Worm (Caenorhabditis elegans) whole organism, L4 larva: Measurements from ENCODE around the gene F20D12.7.

Experiments
- D1046.2 ChIP-seq: fragments of 200-800 bp; sonication (Bioruptor generic); IDR thresholded peaks from 2 replicates; pipeline ENCODE4 v1.3.6; 2022; ENCODE audit warnings: missing genetic modification characterization, missing compliant biosample characterization
- F10B5.3 ChIP-seq: sonication (generic microtip); optimal IDR thresholded peaks from 2 replicates; lab custom pipeline; 2016; ENCODE audit warnings: mild to moderate bottlenecking, missing genetic modification characterization, missing compliant biosample characterization
- F37D6.2 ChIP-seq: sonication (generic microtip); optimal IDR thresholded peaks from 2 replicates; lab custom pipeline; 2016; ENCODE audit warnings: mild to moderate bottlenecking, missing genetic modification characterization, missing compliant biosample characterization
- T26A8.4 ChIP-seq: fragments of 200-800 bp; sonication (Bioruptor generic); IDR thresholded peaks from 2 replicates; pipeline ENCODE4 v1.3.6; 2022; ENCODE audit warnings: missing genetic modification characterization, missing compliant biosample characterization
- Y48G9A.11 ChIP-seq: fragments of 200-800 bp; sonication (Bioruptor generic); IDR thresholded peaks from 2 replicates; pipeline ENCODE4 v1.3.6; 2022; ENCODE audit warnings: missing genetic modification reagents, missing genetic modification characterization, missing compliant biosample characterization
- Y5F2A.4 ChIP-seq: fragments of 200-800 bp; sonication (Bioruptor generic); optimal IDR thresholded peaks from 2 replicates; lab custom pipeline; 2018; ENCODE audit warnings: mild to moderate bottlenecking, missing genetic modification characterization, missing compliant biosample characterization
- aha-1 ChIP-seq: fragments of 150-350 bp; peaks from one replicate; lab custom pipeline; 2014; ENCODE audit warnings: missing biosample characterization, missing genetic modification characterization
- aly-2 ChIP-seq: sonication (generic microtip); optimal IDR thresholded peaks from 2 replicates; lab custom pipeline; 2018; ENCODE audit warnings: missing biosample characterization, missing genetic modification characterization
- ama-1 ChIP-seq: fragments of 150-350 bp; optimal IDR thresholded peaks from 2 replicates; lab custom pipeline; 2014; ENCODE audit warnings: inconsistent platforms, mixed read lengths
- arid-1 ChIP-seq: fragments of 200-800 bp; sonication (Bioruptor generic); conservative IDR thresholded peaks from 2 replicates; pipeline ENCODE4 v1.3.6; 2022; ENCODE audit warnings: missing genetic modification reagents, missing genetic modification characterization, missing compliant biosample characterization
- ceh-28 ChIP-seq: fragments of 150-350 bp; optimal IDR thresholded peaks from 2 replicates; lab custom pipeline; 2014; ENCODE audit warnings: missing biosample characterization, missing genetic modification reagents, missing genetic modification characterization
- ceh-62 ChIP-seq: sonication (generic microtip); optimal IDR thresholded peaks from 2 replicates; lab custom pipeline; 2017; ENCODE audit warnings: missing biosample characterization, missing genetic modification characterization
- ces-1 ChIP-seq: fragments of 150-350 bp; sonication (generic microtip); optimal IDR thresholded peaks from 4 replicates; lab custom pipeline; 2014; ENCODE audit warnings: missing biosample characterization, missing genetic modification reagents, missing genetic modification characterization
- ctbp-1 ChIP-seq: fragments of 200-800 bp; sonication (Bioruptor generic); IDR thresholded peaks from 2 replicates; pipeline ENCODE4 v1.3.6; 2022; ENCODE audit warnings: missing genetic modification reagents, missing genetic modification characterization, missing compliant biosample characterization
- daf-16 ChIP-seq, 3 experiments: sonication (generic microtip); optimal IDR thresholded peaks; 2 replicates each; lab custom pipeline; 2016 to 2017; ENCODE audit warnings: missing genetic modification characterization in 3 of 3, missing genetic modification reagents in 3 of 3, mild to moderate bottlenecking in 2 of 3, missing compliant biosample characterization in 2 of 3, missing biosample characterization in 1 of 3, moderate library complexity in 1 of 3
- daf-19 ChIP-seq: fragments of 200-800 bp; sonication (Bioruptor generic); conservative IDR thresholded peaks from 2 replicates; pipeline ENCODE4 v1.3.6; 2022; ENCODE audit warnings: missing genetic modification characterization, missing compliant biosample characterization
- dmd-6 ChIP-seq: fragments of 200-800 bp; sonication (Bioruptor generic); IDR thresholded peaks from 2 replicates; pipeline ENCODE4 v1.3.6; 2022; ENCODE audit warnings: missing genetic modification reagents, missing genetic modification characterization, missing compliant biosample characterization
- egl-27 ChIP-seq: sonication (generic microtip); optimal IDR thresholded peaks from 3 replicates; lab custom pipeline; 2017; ENCODE audit warnings: missing biosample characterization, missing genetic modification reagents, missing genetic modification characterization
- egl-43 ChIP-seq: fragments of 200-800 bp; sonication (Bioruptor generic); IDR thresholded peaks from 2 replicates; pipeline ENCODE4 v1.3.6; 2022; ENCODE audit warnings: missing genetic modification reagents, missing genetic modification characterization, missing compliant biosample characterization
- hif-1 ChIP-seq, 2 experiments: sonication (generic microtip); optimal IDR thresholded peaks; 2 replicates each; lab custom pipeline; 2016 to 2017; ENCODE audit warnings: missing compliant biosample characterization in 2 of 2, missing genetic modification characterization in 2 of 2, missing genetic modification reagents in 2 of 2, missing genotype in 2 of 2, mild to moderate bottlenecking in 1 of 2
- hlh-11 ChIP-seq: fragments of 200-800 bp; sonication (Bioruptor generic); optimal IDR thresholded peaks from 2 replicates; lab custom pipeline; 2018; ENCODE audit warnings: mild to moderate bottlenecking, missing genetic modification characterization, missing compliant biosample characterization
- hlh-30 ChIP-seq: sonication (generic microtip); optimal IDR thresholded peaks from 2 replicates; lab custom pipeline; 2017; ENCODE audit warnings: antibody characterized with exemption, mild to moderate bottlenecking, missing genetic modification characterization, missing compliant biosample characterization; ENCODE audit not compliant: insufficient read depth
- hmg-1.1 ChIP-seq: fragments of 200-800 bp; sonication (Bioruptor generic); IDR thresholded peaks from 2 replicates; pipeline ENCODE4 v1.3.6; 2022; ENCODE audit warnings: missing genetic modification reagents, missing genetic modification characterization, missing compliant biosample characterization
- jun-1 ChIP-seq: fragments of 150-350 bp; optimal IDR thresholded peaks from 2 replicates; lab custom pipeline; 2014; ENCODE audit warnings: missing biosample characterization, missing genetic modification reagents, missing genetic modification characterization
- lim-7 ChIP-seq: fragments of 200-800 bp; sonication (Bioruptor generic); IDR thresholded peaks from 2 replicates; pipeline ENCODE4 v1.3.6; 2022; ENCODE audit warnings: missing genetic modification characterization, missing compliant biosample characterization
- lin-13 ChIP-seq: fragments of 150-350 bp; optimal IDR thresholded peaks from 2 replicates; lab custom pipeline; 2014; ENCODE audit warnings: missing biosample characterization, missing genetic modification reagents, missing genetic modification characterization
- lin-29 ChIP-seq: fragments of 200-800 bp; sonication (Bioruptor generic); IDR thresholded peaks from 2 replicates; pipeline ENCODE4 v1.3.6; 2022; ENCODE audit warnings: missing genetic modification reagents, missing genetic modification characterization, missing compliant biosample characterization
- lsy-2 ChIP-seq, 2 experiments: fragments of 150-350 bp in 1 of 2; sonication (generic microtip) in 1 of 2; optimal IDR thresholded peaks; 2 replicates each; lab custom pipeline; 2014 to 2017; ENCODE audit warnings: missing biosample characterization in 2 of 2, missing genetic modification characterization in 2 of 2
- mdl-1 ChIP-seq, 2 experiments: fragments of 150-350 bp in 1 of 2; sonication (generic microtip) in 1 of 2; optimal IDR thresholded peaks; 2 replicates each; lab custom pipeline; 2014 to 2017; ENCODE audit warnings: missing biosample characterization in 2 of 2, missing genetic modification characterization in 2 of 2
- mep-1 ChIP-seq: fragments of 150-350 bp; sonication (generic microtip); optimal IDR thresholded peaks from 3 replicates; lab custom pipeline; 2014; ENCODE audit warnings: missing biosample characterization, missing genetic modification characterization
- mes-2 ChIP-seq: sonication (generic microtip); optimal IDR thresholded peaks from 2 replicates; lab custom pipeline; 2016; ENCODE audit warnings: missing genotype, mild to moderate bottlenecking, missing genetic modification characterization, missing compliant biosample characterization; ENCODE audit not compliant: poor library complexity, severe bottlenecking
- mxl-2 ChIP-seq: fragments of 200-800 bp; sonication (Bioruptor generic); conservative IDR thresholded peaks from 2 replicates; pipeline ENCODE4 v1.3.6; 2022; ENCODE audit warnings: missing genetic modification reagents, missing genetic modification characterization, missing compliant biosample characterization
- mxl-3 ChIP-seq: fragments of 200-800 bp; sonication (Bioruptor generic); optimal IDR thresholded peaks from 2 replicates; lab custom pipeline; 2018; ENCODE audit warnings: mild to moderate bottlenecking, missing genetic modification characterization, missing compliant biosample characterization
- nhr-10 ChIP-seq: fragments of 150-350 bp; optimal IDR thresholded peaks from 2 replicates; lab custom pipeline; 2014; ENCODE audit warnings: missing biosample characterization, missing genetic modification characterization
- nhr-11 ChIP-seq: fragments of 150-350 bp; optimal IDR thresholded peaks from 2 replicates; lab custom pipeline; 2014; ENCODE audit warnings: missing biosample characterization, missing genetic modification characterization
- nhr-111 ChIP-seq: fragments of 200-800 bp; sonication (Bioruptor generic); optimal IDR thresholded peaks from 2 replicates; lab custom pipeline; 2018; ENCODE audit warnings: mild to moderate bottlenecking, missing genetic modification characterization, missing compliant biosample characterization
- nhr-25 ChIP-seq: sonication (generic microtip); optimal IDR thresholded peaks from 2 replicates; lab custom pipeline; 2017; ENCODE audit warnings: missing genetic modification characterization, mild to moderate bottlenecking, missing compliant biosample characterization, antibody characterized with exemption, moderate library complexity, borderline replicate concordance; ENCODE audit not compliant: insufficient read depth
- nhr-28 ChIP-seq: fragments of 150-350 bp; optimal IDR thresholded peaks from 2 replicates; lab custom pipeline; 2014; ENCODE audit warnings: missing biosample characterization, missing genetic modification characterization
- nhr-77 ChIP-seq: fragments of 150-350 bp; optimal IDR thresholded peaks from 2 replicates; lab custom pipeline; 2014; ENCODE audit warnings: missing biosample characterization, missing genetic modification characterization
- pha-4 ChIP-seq, 2 experiments: fragments of 150-350 bp in 1 of 2; fragments of 200-800 bp in 1 of 2; sonication (Bioruptor generic) in 1 of 2; IDR thresholded peaks in 1 of 2; optimal IDR thresholded peaks in 1 of 2; 2 replicates each; pipeline versions ENCODE4 v1.3.6 to Lab custom; 2014 to 2022; ENCODE audit warnings: missing genetic modification characterization in 2 of 2, missing genetic modification reagents in 2 of 2, missing biosample characterization in 1 of 2, missing compliant biosample characterization in 1 of 2
- tra-1 ChIP-seq: fragments of 200-800 bp; sonication (Bioruptor generic); IDR thresholded peaks from 2 replicates; pipeline ENCODE4 v1.3.6; 2022; ENCODE audit warnings: missing genetic modification reagents, missing genetic modification characterization, missing compliant biosample characterization
- unc-62 ChIP-seq, 3 experiments: fragments of 150-350 bp in 1 of 3; sonication (generic microtip); optimal IDR thresholded peaks in 2 of 3; peaks in 1 of 3; 1 replicate in 1 of 3; 2 replicates in 2 of 3; lab custom pipeline; 2014 to 2017; ENCODE audit warnings: missing biosample characterization in 3 of 3, missing genetic modification characterization in 3 of 3, missing genetic modification reagents in 3 of 3, missing genotype in 1 of 3
- zip-11 ChIP-seq: fragments of 200-800 bp; sonication (Bioruptor generic); IDR thresholded peaks from 2 replicates; pipeline ENCODE4 v1.3.6; 2022; ENCODE audit warnings: missing genetic modification characterization, missing compliant biosample characterization
- zip-2 ChIP-seq: fragments of 150-350 bp; optimal IDR thresholded peaks from 2 replicates; lab custom pipeline; 2014; ENCODE audit warnings: missing biosample characterization, missing genetic modification characterization
- ztf-11 ChIP-seq: fragments of 150-350 bp; optimal IDR thresholded peaks from 2 replicates; lab custom pipeline; 2014; ENCODE audit warnings: missing biosample characterization, missing genetic modification characterization

The F20D12.7 gene

DNA sequence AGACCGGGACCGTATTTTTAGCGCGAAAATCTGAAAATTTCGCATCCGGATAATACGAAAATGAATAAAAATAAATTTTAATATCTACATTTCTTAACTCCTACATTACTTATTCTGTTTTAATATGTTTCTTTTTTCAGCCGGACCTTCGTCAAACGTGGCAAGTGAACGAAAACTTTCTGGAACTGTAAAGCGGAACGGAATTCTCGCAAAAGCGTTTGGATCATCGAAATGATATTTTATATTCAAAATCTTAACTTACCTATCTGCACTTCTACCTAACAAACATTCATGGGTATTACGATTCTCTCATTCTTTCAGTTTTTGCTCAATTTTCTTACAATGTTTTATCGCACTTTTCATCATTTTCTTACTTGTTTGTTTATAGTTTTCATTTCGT lies 32.1 kb downstream of the F20D12.7 start:
- TF ChIP-seq ztf-11 (tag; lab: Kevin White, UChicago): no peak

DNA sequence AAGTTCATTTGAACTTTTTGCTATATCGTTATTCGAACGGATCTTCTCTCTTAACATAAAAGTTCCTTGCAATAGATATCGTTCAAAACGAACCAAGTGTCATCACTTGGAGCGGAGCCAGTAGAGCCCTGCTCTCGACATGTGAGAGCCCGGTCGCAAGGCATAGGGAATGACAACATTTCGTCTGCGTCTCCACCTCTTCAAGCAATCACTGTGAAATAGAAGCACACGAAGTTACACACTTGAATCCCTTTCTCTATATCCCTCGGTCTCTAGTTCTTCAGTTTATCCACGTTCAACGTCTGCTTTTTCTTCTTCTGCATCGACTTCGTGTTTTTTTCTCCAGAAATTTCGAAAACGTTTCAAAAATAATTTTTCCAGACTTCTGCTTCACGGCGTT lies 35.4 kb downstream of the F20D12.7 start, which contains the start of gene C49H3.6:
C49H3.6 (plus strand) TSS at position 380 of the 400 bp plus-strand sequence.
- no peak for TF ChIP-seq F37D6.2 (tag; lab: Kevin White, UChicago)
- no peak for TF ChIP-seq T26A8.4 (GFP tag; lab: Robert Waterston, UW)
- TF ChIP-seq F10B5.3 (tag; lab: Kevin White, UChicago): no peak
- TF ChIP-seq zip-2: no peak
- TF ChIP-seq egl-27 (tag; lab: Kevin White, UChicago): no peak
- TF ChIP-seq daf-16 (GFP tag; optimal IDR thresholded peaks at IDR 0.05; lab: Kevin White, UChicago): peak in 1 of 2 experiments; percentile 25
- TF ChIP-seq daf-16 (tag; optimal IDR thresholded peaks at IDR 0.05; lab: Kevin White, UChicago): no peak
- TF ChIP-seq mes-2 (tag; lab: Kevin White, UChicago): peak; percentile 37
- TF ChIP-seq nhr-28 (tag; lab: Kevin White, UChicago): no peak
- no peak for TF ChIP-seq aly-2 (tag; lab: Kevin White, UChicago)
- no peak for TF ChIP-seq nhr-111 (GFP tag; lab: Kevin White, UChicago)
- TF ChIP-seq jun-1 (tag; lab: Kevin White, UChicago): no peak
- no peak for TF ChIP-seq D1046.2
- TF ChIP-seq ces-1 (GFP tag; lab: Kevin White, UChicago): no peak
- no peak for TF ChIP-seq nhr-25
- TF ChIP-seq ceh-62: no peak
- TF ChIP-seq daf-19 (GFP tag; lab: Robert Waterston, UW): no peak
- TF ChIP-seq Y48G9A.11 (GFP tag; lab: Robert Waterston, UW): no peak
- TF ChIP-seq hmg-1.1 (GFP tag; lab: Robert Waterston, UW): peak; percentile 67; the same call in 1 of the 2 replicates
- TF ChIP-seq arid-1 (GFP tag; lab: Robert Waterston, UW): no peak
- TF ChIP-seq lim-7 (GFP tag; lab: Robert Waterston, UW): no peak
- no peak for TF ChIP-seq tra-1
- peak; percentile 28 for TF ChIP-seq mxl-3
- no peak for TF ChIP-seq ama-1 (lab: Kevin White, UChicago)
- TF ChIP-seq lsy-2 (tag; optimal IDR thresholded peaks at IDR 0.05; lab: Kevin White, UChicago): peak in 1 of 2 experiments; percentile 75
- no peak for TF ChIP-seq Y5F2A.4 (GFP tag; lab: Kevin White, UChicago)
- TF ChIP-seq ctbp-1 (GFP tag; lab: Robert Waterston, UW): no peak
- TF ChIP-seq nhr-11 (tag; lab: Kevin White, UChicago): peak; percentile 30
- peak in 1 of 2 experiments; percentile 6 for TF ChIP-seq hif-1 (tag; optimal IDR thresholded peaks at IDR 0.05; lab: Kevin White, UChicago)
- no peak for TF ChIP-seq mxl-2 (GFP tag; lab: Robert Waterston, UW)
- TF ChIP-seq lin-13: no peak
- TF ChIP-seq hlh-30 (tag; lab: Kevin White, UChicago): peak; percentile 86
- TF ChIP-seq pha-4 (GFP tag; IDR thresholded peaks at IDR 0.05; lab: Robert Waterston, UW): peak; percentile 17; the same call in 1 of the 2 replicates
- TF ChIP-seq pha-4 (tag; optimal IDR thresholded peaks at IDR 0.05; lab: Kevin White, UChicago): no peak
- peak; percentile 37 for TF ChIP-seq hlh-11 (tag; lab: Kevin White, UChicago)
- no peak for TF ChIP-seq nhr-10 (tag; lab: Kevin White, UChicago)
- no peak for TF ChIP-seq lin-29 (GFP tag; lab: Robert Waterston, UW)
- TF ChIP-seq zip-11 (GFP tag; lab: Robert Waterston, UW): no peak
- TF ChIP-seq nhr-77 (tag; lab: Kevin White, UChicago): no peak
- TF ChIP-seq unc-62 (GFP tag; optimal IDR thresholded peaks at IDR 0.05 in 1 of 2; lab: Kevin White, UChicago): no peak
- TF ChIP-seq unc-62 (tag; optimal IDR thresholded peaks at IDR 0.05; lab: Kevin White, UChicago): no peak
- TF ChIP-seq mdl-1 (tag; optimal IDR thresholded peaks at IDR 0.05; lab: Kevin White, UChicago): peak in 1 of 2 experiments; percentile 37
- TF ChIP-seq egl-43: 0 out of 2 replicates have a peak, but pooled peaks have one; percentile 32
- 0 out of 2 replicates have a peak, but pooled peaks have one; percentile 22 for TF ChIP-seq dmd-6 (GFP tag; lab: Robert Waterston, UW)
- peak; percentile 25 for TF ChIP-seq mep-1 (tag; lab: Kevin White, UChicago)
- no peak for TF ChIP-seq ceh-28 (tag; lab: Kevin White, UChicago)
- no peak for TF ChIP-seq aha-1 (tag; lab: Kevin White, UChicago)
